Fruit fly (Drosophila melanogaster): ENCODE results near the gene Hsp67Bc.
A peak's percentile ranks its signal among the peaks of the same experiment; 100 is the strongest.

The Hsp67Bc gene

dm6 chr3L:9376573-9376972, 4.3 kb upstream of the Hsp67Bc start:
- TF ChIP-seq CG14860 (GFP tag; IDR thresholded peaks at IDR 0.05; ENCODE audit: partially characterized antibody) (no peak), CG12744 (GFP tag; optimal IDR thresholded peaks at IDR 0.05) (no peak), CG32772 (GFP tag; IDR thresholded peaks at IDR 0.05) (no peak), Hr39 (optimal IDR thresholded peaks at IDR 0.05) (no peak), CG43689 (GFP tag; IDR thresholded peaks at IDR 0.05) (no peak), stc (GFP tag; IDR thresholded peaks at IDR 0.05) (no peak), jigr1 (GFP tag; IDR thresholded peaks at IDR 0.05) (no peak), ase (GFP tag; IDR thresholded peaks at IDR 0.05) (no peak), corto (GFP tag; optimal IDR thresholded peaks at IDR 0.05) (no peak), al (GFP tag; IDR thresholded peaks at IDR 0.05) (no peak), Chrac-16 (GFP tag; optimal IDR thresholded peaks at IDR 0.05) (no peak), CG17829 (tag; optimal IDR thresholded peaks at IDR 0.05) (no peak), Med (GFP tag) (peak; percentile 56), ken (GFP tag; IDR thresholded peaks at IDR 0.05) (0 out of 3 replicates have a peak, but pooled peaks have one; percentile 14), Mrtf (GFP tag; IDR thresholded peaks at IDR 0.05) (0 out of 3 replicates have a peak, but pooled peaks have one; percentile 39), otp (GFP tag; IDR thresholded peaks at IDR 0.05) (no peak), Bgb (GFP tag; IDR thresholded peaks at IDR 0.05; ENCODE audit: partially characterized antibody) (no peak), CG1233 (GFP tag; optimal IDR thresholded peaks at IDR 0.05) (no peak), Lhr (GFP tag; optimal IDR thresholded peaks at IDR 0.05) (no peak), ATbp (GFP tag; optimal IDR thresholded peaks at IDR 0.05) (no peak), CG34376 (GFP tag; optimal IDR thresholded peaks at IDR 0.05) (no peak), Usf (GFP tag; optimal IDR thresholded peaks at IDR 0.05) (no peak), CG4707 (GFP tag; optimal IDR thresholded peaks at IDR 0.05) (no peak), Atf3 (GFP tag; optimal IDR thresholded peaks at IDR 0.05) (no peak), trh (GFP tag; optimal IDR thresholded peaks at IDR 0.05) (no peak), zf30C (GFP tag; optimal IDR thresholded peaks at IDR 0.05) (no peak)

- TF ChIP-seq nom (GFP tag; optimal IDR thresholded peaks at IDR 0.05), result peak; percentile 13
- TF ChIP-seq CG11560 (tag; IDR thresholded peaks at IDR 0.05), result no peak
Measured at dm6 chr3L:9375130-9375529, 2.8 kb upstream of the Hsp67Bc start, which contains the start of gene CG4461. TSS of gene CG4461 (plus strand) at chr3L:9375430.

dm6 chr3L:9373374-9374004, 1.2 kb upstream of the Hsp67Bc start:
- peak; percentile 38 for TF ChIP-seq CG9215 (GFP tag; IDR thresholded peaks at IDR 0.05)
- peak; percentile 6 for TF ChIP-seq D19A (tag; optimal IDR thresholded peaks at IDR 0.05)
- TF ChIP-seq seq (GFP tag; IDR thresholded peaks at IDR 0.05), result peak; percentile 54
- peak; percentile 61 for TF ChIP-seq fd96Cb (tag; optimal IDR thresholded peaks at IDR 0.05)
- TF ChIP-seq sim (GFP tag; IDR thresholded peaks at IDR 0.05), result peak; percentile 30; the same call in 1 of the 2 replicates
- peak; percentile 43 for TF ChIP-seq tin (GFP tag; optimal IDR thresholded peaks at IDR 0.05)
- no peak for TF ChIP-seq pb (GFP tag; optimal IDR thresholded peaks at IDR 0.05)
- peak; percentile 36 for TF ChIP-seq run (tag; optimal IDR thresholded peaks at IDR 0.05)
- peak; percentile 78 for TF ChIP-seq Med (GFP tag)
- TF ChIP-seq cas (GFP tag; IDR thresholded peaks at IDR 0.05), result no peak; the same call in 1 of the 2 replicates
- TF ChIP-seq CG3163 (GFP tag; optimal IDR thresholded peaks at IDR 0.05), result no peak
- TF ChIP-seq Oaz (GFP tag; IDR thresholded peaks at IDR 0.05), result peak; percentile 55
- TF ChIP-seq dm (GFP tag; optimal IDR thresholded peaks at IDR 0.05), result no peak
- TF ChIP-seq HLH4C (GFP tag; IDR thresholded peaks at IDR 0.05; ENCODE audit: partially characterized antibody), result no peak
- TF ChIP-seq ara (GFP tag; IDR thresholded peaks at IDR 0.05), result peak; percentile 66; the same call in 1 of the 2 replicates
- TF ChIP-seq CG33213 (GFP tag; optimal IDR thresholded peaks at IDR 0.05), result no peak
- TF ChIP-seq sob (GFP tag; IDR thresholded peaks at IDR 0.05), result peak; percentile 85
- TF ChIP-seq CG8944 (GFP tag; optimal IDR thresholded peaks at IDR 0.05), result no peak
- no peak for TF ChIP-seq CG14860 (GFP tag; IDR thresholded peaks at IDR 0.05; ENCODE audit: partially characterized antibody)
- peak; percentile 69 for TF ChIP-seq CG6689 (GFP tag; IDR thresholded peaks at IDR 0.05)
- TF ChIP-seq mirr (GFP tag; optimal IDR thresholded peaks at IDR 0.05), result no peak
- peak; percentile 76 for TF ChIP-seq Sox102F (GFP tag; optimal IDR thresholded peaks at IDR 0.05)
- no peak for TF ChIP-seq maf-S (GFP tag; optimal IDR thresholded peaks at IDR 0.05)
- no peak for TF ChIP-seq CG15696 (tag; optimal IDR thresholded peaks at IDR 0.05)

Measured in whole organism, embryonic.